Worm (Caenorhabditis elegans): ENCODE results near the gene B0416.11.

The B0416.11 gene

DNA sequence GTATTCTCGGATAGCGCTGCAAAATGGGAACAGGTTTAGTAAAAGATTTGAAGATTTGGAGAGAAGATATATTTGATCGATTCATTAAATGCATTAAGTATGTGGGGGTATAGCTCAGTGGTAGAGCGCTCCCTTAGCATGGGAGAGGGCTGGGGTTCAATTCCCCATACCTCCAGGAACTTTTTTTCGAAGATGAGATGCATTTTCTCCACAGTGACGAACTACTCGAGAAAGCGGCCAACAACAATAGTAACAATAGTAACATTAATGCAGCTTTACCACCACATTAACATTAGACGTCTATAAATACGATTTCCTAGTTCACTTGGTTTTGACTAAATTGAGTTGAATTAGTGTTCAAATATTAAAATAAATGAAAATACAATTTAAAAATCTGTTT is 45.2 kb downstream of the B0416.11 start:
- TF ChIP-seq F13C5.2 (tag; optimal IDR thresholded peaks at IDR 0.05) (no peak), ama-1 (optimal IDR thresholded peaks at IDR 0.05) (no peak), pes-1 (GFP tag; IDR thresholded peaks at IDR 0.05) (no peak), tbx-37 (GFP tag; conservative IDR thresholded peaks at IDR 0.05) (no peak), B0310.2 (tag; optimal IDR thresholded peaks at IDR 0.05) (no peak), tra-4 (tag; optimal IDR thresholded peaks at IDR 0.05) (no peak), ets-7 (tag; optimal IDR thresholded peaks at IDR 0.05) (no peak), aly-1 (tag; optimal IDR thresholded peaks at IDR 0.05) (no peak), flt-1 (GFP tag; IDR thresholded peaks at IDR 0.05) (no peak), ceh-13 (GFP tag; optimal IDR thresholded peaks at IDR 0.05) (no peak), hnd-1 (tag; optimal IDR thresholded peaks at IDR 0.05) (no peak), sea-1 (GFP tag; conservative IDR thresholded peaks at IDR 0.05) (no peak), hmg-4 (GFP tag; optimal IDR thresholded peaks at IDR 0.05) (no peak), hmbx-1 (tag; optimal IDR thresholded peaks at IDR 0.05) (no peak), scrt-1 (GFP tag; IDR thresholded peaks at IDR 0.05) (no peak), ceh-36 (tag; optimal IDR thresholded peaks at IDR 0.05) (no peak), tbx-11 (GFP tag; IDR thresholded peaks at IDR 0.05) (no peak)

DNA sequence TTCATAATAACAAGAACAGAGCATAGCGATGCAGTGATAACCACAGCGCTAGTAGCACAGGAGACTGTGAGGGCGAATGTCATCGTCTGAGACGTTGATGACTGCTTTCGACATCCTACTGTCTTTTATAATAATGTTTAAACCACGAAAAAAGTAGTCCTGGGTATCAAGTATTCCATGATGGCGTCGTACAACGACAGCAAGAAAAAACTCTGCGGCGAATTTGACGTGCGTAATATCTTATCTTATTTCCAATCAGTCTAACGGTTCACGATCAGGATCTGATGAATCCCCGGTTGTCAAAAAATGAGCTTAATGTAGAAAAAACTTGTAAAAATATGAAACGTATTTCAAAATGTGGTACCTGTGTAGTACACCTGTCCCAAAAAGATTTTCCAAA is 48.4 kb downstream of the B0416.11 start, which contains the start of gene col-175:
TSS of gene col-175 (minus strand) at position 101 of the 400 bp plus-strand sequence.
- TF ChIP-seq scrt-1 (GFP tag; IDR thresholded peaks at IDR 0.05), result no peak
- no peak for TF ChIP-seq flt-1 (GFP tag; IDR thresholded peaks at IDR 0.05)
- TF ChIP-seq pes-1 (GFP tag; IDR thresholded peaks at IDR 0.05), result no peak
- no peak for TF ChIP-seq sea-1 (GFP tag; conservative IDR thresholded peaks at IDR 0.05)

DNA sequence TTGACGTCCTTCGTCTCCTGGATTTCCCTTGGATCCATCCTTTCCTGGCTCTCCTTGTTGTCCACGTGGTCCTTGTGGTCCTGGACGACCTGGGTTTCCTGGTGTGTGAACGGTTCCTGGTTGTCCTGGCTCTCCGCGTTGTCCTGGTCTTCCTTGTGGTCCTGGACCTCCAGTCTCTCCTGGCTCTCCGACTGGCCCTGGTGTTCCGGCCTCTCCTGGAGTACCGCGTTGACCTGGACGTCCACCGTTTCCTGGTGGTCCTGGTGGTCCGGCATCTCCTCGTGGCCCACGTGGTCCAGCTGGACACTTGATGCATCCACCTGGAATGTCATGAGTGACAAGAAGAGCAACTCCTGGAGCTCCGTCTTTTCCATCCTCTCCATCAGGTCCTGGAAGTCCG is 49.1 kb downstream of the B0416.11 start:
- no peak for TF ChIP-seq pes-1 (GFP tag; IDR thresholded peaks at IDR 0.05)
- TF ChIP-seq flt-1 (GFP tag; IDR thresholded peaks at IDR 0.05), result no peak
- no peak for TF ChIP-seq sea-1 (GFP tag; conservative IDR thresholded peaks at IDR 0.05)
- TF ChIP-seq hmbx-1 (tag; optimal IDR thresholded peaks at IDR 0.05), result no peak
- no peak for TF ChIP-seq scrt-1 (GFP tag; IDR thresholded peaks at IDR 0.05)
- no peak for TF ChIP-seq ama-1 (optimal IDR thresholded peaks at IDR 0.05)

DNA sequence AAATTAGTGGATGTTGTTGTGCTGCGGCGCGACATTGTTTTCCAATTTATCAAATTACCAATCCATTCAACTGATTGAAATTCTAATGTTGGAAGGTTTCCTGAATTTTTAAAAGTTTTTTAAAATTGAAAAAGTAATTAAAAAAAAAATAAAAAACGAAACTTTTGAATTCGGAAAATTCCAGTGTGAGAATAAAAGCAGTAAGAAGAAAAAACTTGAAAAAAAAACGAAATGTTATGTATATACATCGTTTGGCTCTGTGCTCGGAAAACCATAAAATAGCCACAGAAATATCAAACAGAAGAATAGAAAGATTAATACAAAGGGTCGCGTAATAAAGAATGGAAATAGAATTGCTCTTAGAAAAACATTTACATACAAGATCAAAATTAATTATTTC is 50.9 kb downstream of the B0416.11 start, which contains the start of gene vav-1:
TSS of gene vav-1 (minus strand) at position 101 of the 400 bp plus-strand sequence.
- TF ChIP-seq B0310.2 (tag; optimal IDR thresholded peaks at IDR 0.05) (no peak), flt-1 (GFP tag; IDR thresholded peaks at IDR 0.05) (no peak), tbx-11 (GFP tag; IDR thresholded peaks at IDR 0.05) (no peak), sea-1 (GFP tag; conservative IDR thresholded peaks at IDR 0.05) (no peak), F13C5.2 (tag; optimal IDR thresholded peaks at IDR 0.05) (no peak), tbx-37 (GFP tag; conservative IDR thresholded peaks at IDR 0.05) (no peak), aly-1 (tag; optimal IDR thresholded peaks at IDR 0.05) (no peak), ets-7 (tag; optimal IDR thresholded peaks at IDR 0.05) (no peak), tra-4 (tag; optimal IDR thresholded peaks at IDR 0.05) (no peak), pes-1 (GFP tag; IDR thresholded peaks at IDR 0.05) (no peak), hmbx-1 (tag; optimal IDR thresholded peaks at IDR 0.05) (no peak), ceh-13 (GFP tag; optimal IDR thresholded peaks at IDR 0.05) (no peak), hnd-1 (tag; optimal IDR thresholded peaks at IDR 0.05) (no peak), ceh-36 (tag; optimal IDR thresholded peaks at IDR 0.05) (no peak)
